Fruit fly (Drosophila melanogaster) S2 (cell line): ENCODE results near the gene CG34404.

ENCODE experiments used
- CG8478 ChIP-seq: fragments of >200 bp; optimal IDR thresholded peaks from 2 replicates; lab custom pipeline; 2018
- CTCF ChIP-seq, 2 experiments: fragments of >200 bp; optimal IDR thresholded peaks; 2 replicates each; lab custom pipeline; 2018

- TF ChIP-seq CG8478 (no peak), CTCF (optimal IDR thresholded peaks at IDR 0.05; lab: Kevin White, UChicago) (no peak)
These were observed 10.6 kb downstream of the CG34404 start, which contains the start of the genes Atg4b and Hibch for dm6 chr3R:15356645-15357431.
